Worm (Caenorhabditis elegans) whole organism, L1 larva: ENCODE measurements around the gene fbxb-104.

Experiments used
- alr-1 ChIP-seq: fragments of 200-800 bp; sonication (Bioruptor generic); optimal IDR thresholded peaks from 2 replicates; lab custom pipeline; 2018; ENCODE audit warnings: borderline replicate concordance, mild to moderate bottlenecking, missing genetic modification characterization, missing compliant biosample characterization
- nhr-71 ChIP-seq: sonication (generic microtip); optimal IDR thresholded peaks from 2 replicates; lab custom pipeline; 2016; ENCODE audit warnings: mild to moderate bottlenecking, missing genetic modification characterization, moderate library complexity, missing compliant biosample characterization
- skn-1 ChIP-seq: fragments of 150-350 bp; optimal IDR thresholded peaks from 2 replicates; lab custom pipeline; 2014; ENCODE audit warnings: missing biosample characterization, missing genetic modification characterization
- tbx-2 ChIP-seq: sonication (generic microtip); optimal IDR thresholded peaks from 2 replicates; lab custom pipeline; 2016; ENCODE audit warnings: missing genetic modification characterization, missing compliant biosample characterization
- ztf-11 ChIP-seq, 2 experiments: sonication (generic microtip); optimal IDR thresholded peaks; 2 replicates each; lab custom pipeline; 2016 to 2017; ENCODE audit warnings: missing genetic modification characterization in 2 of 2, missing biosample characterization in 1 of 2, missing compliant biosample characterization in 1 of 2
- ztf-4 ChIP-seq: fragments of 150-350 bp; optimal IDR thresholded peaks from 2 replicates; lab custom pipeline; 2014; ENCODE audit warnings: missing biosample characterization, missing genetic modification characterization

DNA sequence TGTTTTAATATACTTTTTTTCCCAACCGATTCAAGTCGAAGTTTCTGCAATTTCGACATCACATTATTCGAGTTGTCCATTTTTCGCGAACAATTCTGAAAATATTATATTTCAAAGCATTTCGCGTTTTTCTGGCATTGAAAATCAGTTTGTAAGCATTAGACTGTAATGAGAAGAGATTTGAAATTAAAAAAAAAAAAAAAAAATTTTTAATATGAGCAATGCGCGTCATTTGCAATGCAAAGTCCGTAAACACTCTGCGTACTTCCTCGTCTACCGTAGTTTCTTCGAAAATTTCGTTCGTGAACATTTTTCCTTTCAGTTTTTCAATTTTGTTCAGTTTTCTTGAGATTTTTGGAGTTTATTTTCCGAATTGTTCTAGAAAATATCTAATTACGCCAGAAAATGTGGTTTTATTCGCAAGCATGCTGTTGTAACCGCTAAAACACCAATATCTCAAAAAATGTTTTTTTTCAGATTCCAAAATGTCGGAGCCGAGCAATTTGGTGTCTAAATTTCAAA lies 31.7 kb downstream of the fbxb-104 start, which contains the start of the genes C16C8.5 and C16C8.16:
- TF ChIP-seq ztf-11 (tag; optimal IDR thresholded peaks at IDR 0.05; lab: Kevin White, UChicago) (no peak), ztf-4 (tag; lab: Kevin White, UChicago) (no peak), skn-1 (tag; lab: Kevin White, UChicago) (no peak), alr-1 (tag; lab: Kevin White, UChicago) (no peak), tbx-2 (tag; lab: Kevin White, UChicago) (no peak), nhr-71 (tag; lab: Kevin White, UChicago) (no peak)
